Fruit fly (Drosophila melanogaster) whole organism, prepupa: ENCODE measurements around the gene CG13930.
A peak's percentile ranks its signal among the peaks of the same experiment; 100 is the strongest.

Experiments used
- Blimp-1 ChIP-seq: fragments of 200-800 bp; sonication (Bioruptor generic); optimal IDR thresholded peaks from 3 replicates; lab custom pipeline; 2017; ENCODE audit warnings: missing biosample characterization, missing genetic modification characterization, mild to moderate bottlenecking, moderate library complexity, missing genetic modification reagents
- CG10631 ChIP-seq: fragments of 200-800 bp; sonication (Bioruptor generic); optimal IDR thresholded peaks from 2 replicates; lab custom pipeline; 2016; ENCODE audit warnings: missing biosample characterization, missing genetic modification characterization
- CG10669 ChIP-seq: fragments of 200-800 bp; sonication (Bioruptor generic); optimal IDR thresholded peaks from 3 replicates; lab custom pipeline; 2018; ENCODE audit warnings: missing biosample characterization, mild to moderate bottlenecking, missing genetic modification characterization, moderate library complexity
- CG11294 ChIP-seq: fragments of 200-800 bp; sonication (Bioruptor generic); IDR thresholded peaks from 2 replicates; pipeline ENCODE4 v1.3.6; 2022; ENCODE audit warnings: missing biosample characterization, missing genetic modification characterization
- CG11762 ChIP-seq: fragments of 200-800 bp; sonication (Bioruptor generic); optimal IDR thresholded peaks from 3 replicates; lab custom pipeline; 2016; ENCODE audit warnings: missing biosample characterization, missing genetic modification characterization; ENCODE audit not compliant: insufficient read depth
- CG15336 ChIP-seq: fragments of 200-800 bp; sonication (Bioruptor generic); IDR thresholded peaks from 2 replicates; pipeline ENCODE4 v1.3.6; 2022; ENCODE audit warnings: missing biosample characterization, missing genetic modification characterization
- CG1621 ChIP-seq: fragments of 200-800 bp; sonication (Bioruptor generic); optimal IDR thresholded peaks from 3 replicates; lab custom pipeline; 2018; ENCODE audit warnings: missing biosample characterization, mild to moderate bottlenecking, missing genetic modification characterization
- CG16779 ChIP-seq: fragments of 200-800 bp; sonication (Bioruptor generic); optimal IDR thresholded peaks from 3 replicates; lab custom pipeline; 2017; ENCODE audit warnings: missing biosample characterization, mild to moderate bottlenecking, missing genetic modification characterization
- CG31627 ChIP-seq: fragments of 200-800 bp; sonication (Bioruptor generic); optimal IDR thresholded peaks from 3 replicates; lab custom pipeline; 2016; ENCODE audit warnings: missing biosample characterization, missing genetic modification characterization
- CG32006 ChIP-seq: fragments of 200-800 bp; sonication (Bioruptor generic); optimal IDR thresholded peaks from 3 replicates; lab custom pipeline; 2017; ENCODE audit warnings: missing biosample characterization, mild to moderate bottlenecking, missing genetic modification characterization
- CG34406 ChIP-seq: fragments of 200-800 bp; sonication (Bioruptor generic); optimal IDR thresholded peaks from 3 replicates; lab custom pipeline; 2016; ENCODE audit warnings: missing biosample characterization, missing genetic modification characterization
- CG3919 ChIP-seq: fragments of 200-800 bp; sonication (Bioruptor generic); optimal IDR thresholded peaks from 3 replicates; lab custom pipeline; 2016; ENCODE audit warnings: missing biosample characterization, missing genetic modification characterization
- CG4318 ChIP-seq: fragments of 200-800 bp; sonication (Bioruptor generic); optimal IDR thresholded peaks from 3 replicates; lab custom pipeline; 2017; ENCODE audit warnings: missing biosample characterization, mild to moderate bottlenecking, missing genetic modification characterization
- CG6163 ChIP-seq: fragments of 200-800 bp; sonication (Bioruptor generic); IDR thresholded peaks from 3 replicates; pipeline ENCODE4 v1.3.6; 2022; ENCODE audit warnings: missing biosample characterization, missing genetic modification characterization
- CG6808 ChIP-seq: fragments of 200-800 bp; sonication (Bioruptor generic); optimal IDR thresholded peaks from 3 replicates; lab custom pipeline; 2017; ENCODE audit warnings: missing biosample characterization, missing genetic modification characterization, mild to moderate bottlenecking, moderate library complexity, missing genetic modification reagents
- CG6854 ChIP-seq: fragments of 200-800 bp; sonication (Bioruptor generic); optimal IDR thresholded peaks from 2 replicates; lab custom pipeline; 2017; ENCODE audit warnings: missing biosample characterization, mild to moderate bottlenecking, missing genetic modification characterization
- CG7368 ChIP-seq: fragments of 200-800 bp; sonication (Bioruptor generic); optimal IDR thresholded peaks from 3 replicates; lab custom pipeline; 2016; ENCODE audit warnings: missing biosample characterization, missing genetic modification characterization
- CG8119 ChIP-seq: fragments of 200-800 bp; sonication (Bioruptor generic); IDR thresholded peaks from 3 replicates; pipeline ENCODE4 v1.3.6; 2022; ENCODE audit warnings: missing biosample characterization, missing genetic modification characterization
- CG8632 ChIP-seq: fragments of 200-800 bp; sonication (Bioruptor generic); optimal IDR thresholded peaks from 3 replicates; lab custom pipeline; 2016; ENCODE audit warnings: missing biosample characterization, missing genetic modification characterization
- CG9139 ChIP-seq: fragments of 200-800 bp; sonication (Bioruptor generic); optimal IDR thresholded peaks from 3 replicates; lab custom pipeline; 2017; ENCODE audit warnings: missing biosample characterization, mild to moderate bottlenecking, missing genetic modification characterization
- Eip75B ChIP-seq: fragments of 200-800 bp; sonication (Bioruptor generic); optimal IDR thresholded peaks from 3 replicates; lab custom pipeline; 2016; ENCODE audit warnings: missing biosample characterization, missing genetic modification characterization
- Eip78C ChIP-seq: fragments of 200-800 bp; sonication (Bioruptor generic); peaks from one replicate; lab custom pipeline; 2016; ENCODE audit warnings: missing biosample characterization, missing genetic modification characterization
- Ets96B ChIP-seq: fragments of 200-800 bp; optimal IDR thresholded peaks from 2 replicates; lab custom pipeline; 2019; ENCODE audit warnings: missing biosample characterization, mild to moderate bottlenecking, missing genetic modification characterization, moderate library complexity
- Gug ChIP-seq: fragments of 200-800 bp; sonication (Bioruptor generic); IDR thresholded peaks from 2 replicates; pipeline ENCODE4 v1.3.6; 2022; ENCODE audit warnings: missing biosample characterization, missing genetic modification characterization
- Hr38 ChIP-seq: sonication (Bioruptor generic); optimal IDR thresholded peaks from 2 replicates; lab custom pipeline; 2016; ENCODE audit warnings: missing biosample characterization, missing genetic modification characterization
- Hr39 ChIP-seq: fragments of 200-800 bp; sonication (Bioruptor generic); optimal IDR thresholded peaks from 2 replicates; lab custom pipeline; 2016; ENCODE audit warnings: missing biosample characterization, missing genetic modification characterization
- Hr4 ChIP-seq: fragments of 200-800 bp; sonication (Bioruptor generic); optimal IDR thresholded peaks from 3 replicates; lab custom pipeline; 2016; ENCODE audit warnings: missing biosample characterization, missing genetic modification characterization
- Smox ChIP-seq: fragments of 200-800 bp; sonication (Bioruptor generic); optimal IDR thresholded peaks from 3 replicates; lab custom pipeline; 2016; ENCODE audit warnings: missing biosample characterization, missing genetic modification characterization
- Sox102F ChIP-seq: fragments of 200-800 bp; sonication (Bioruptor generic); optimal IDR thresholded peaks from 2 replicates; lab custom pipeline; 2016; ENCODE audit warnings: missing biosample characterization, mild to moderate bottlenecking, missing genetic modification characterization
- Sox14 ChIP-seq: fragments of 200-800 bp; sonication (Bioruptor generic); optimal IDR thresholded peaks from 3 replicates; lab custom pipeline; 2016; ENCODE audit warnings: missing biosample characterization, missing genetic modification characterization
- Sox15 ChIP-seq: fragments of 200-800 bp; sonication (Bioruptor generic); optimal IDR thresholded peaks from 3 replicates; lab custom pipeline; 2016; ENCODE audit warnings: missing biosample characterization, missing genetic modification characterization
- dac ChIP-seq: fragments of 200-800 bp; sonication (Bioruptor generic); optimal IDR thresholded peaks from 2 replicates; lab custom pipeline; 2017; ENCODE audit warnings: missing biosample characterization, mild to moderate bottlenecking, missing genetic modification characterization
- eg ChIP-seq: fragments of 200-800 bp; sonication (Bioruptor generic); IDR thresholded peaks from 3 replicates; pipeline ENCODE4 v1.3.6; 2022; ENCODE audit warnings: missing biosample characterization, missing genetic modification characterization
- esn ChIP-seq: fragments of 200-800 bp; sonication (Bioruptor generic); optimal IDR thresholded peaks from 2 replicates; lab custom pipeline; 2016; ENCODE audit warnings: missing biosample characterization, mild to moderate bottlenecking, missing genetic modification characterization, moderate library complexity
- fd59A ChIP-seq: fragments of 200-800 bp; sonication (Bioruptor generic); optimal IDR thresholded peaks from 2 replicates; lab custom pipeline; 2017; ENCODE audit warnings: missing biosample characterization, mild to moderate bottlenecking, missing genetic modification characterization, missing genetic modification reagents
- fd85E ChIP-seq: fragments of 200-800 bp; sonication (Bioruptor generic); optimal IDR thresholded peaks from 3 replicates; lab custom pipeline; 2016; ENCODE audit warnings: missing biosample characterization, missing genetic modification characterization
- fkh ChIP-seq: fragments of 200-800 bp; sonication (Bioruptor generic); optimal IDR thresholded peaks from 3 replicates; lab custom pipeline; 2017; ENCODE audit warnings: missing biosample characterization, mild to moderate bottlenecking, missing genetic modification characterization, moderate library complexity
- lz ChIP-seq: fragments of 200-800 bp; sonication (Bioruptor generic); optimal IDR thresholded peaks from 3 replicates; lab custom pipeline; 2016; ENCODE audit warnings: missing biosample characterization, missing genetic modification characterization
- pdm3 ChIP-seq: fragments of 200-800 bp; sonication (Bioruptor generic); optimal IDR thresholded peaks from 3 replicates; lab custom pipeline; 2016; ENCODE audit warnings: missing biosample characterization, missing genetic modification characterization
- salr ChIP-seq, 2 experiments: fragments of 200-800 bp; sonication (Bioruptor generic); optimal IDR thresholded peaks; 3 replicates each; lab custom pipeline; 2016 to 2018; ENCODE audit warnings: missing biosample characterization in 2 of 2, missing genetic modification characterization in 2 of 2, mild to moderate bottlenecking in 1 of 2
- ss ChIP-seq, 2 experiments: fragments of 200-800 bp; sonication (Bioruptor generic); optimal IDR thresholded peaks; 2 replicates in 1 of 2; 3 replicates in 1 of 2; lab custom pipeline; 2017 to 2018; ENCODE audit warnings: mild to moderate bottlenecking in 2 of 2, missing biosample characterization in 2 of 2, missing genetic modification characterization in 2 of 2, moderate library complexity in 1 of 2
- svp ChIP-seq: fragments of 200-800 bp; sonication (Bioruptor generic); peaks from one replicate; lab custom pipeline; 2016; ENCODE audit warnings: missing biosample characterization, missing genetic modification characterization
- topi ChIP-seq: fragments of 200-800 bp; sonication (Bioruptor generic); optimal IDR thresholded peaks from 3 replicates; lab custom pipeline; 2016; ENCODE audit warnings: missing biosample characterization, missing genetic modification characterization
- vri ChIP-seq: fragments of 200-800 bp; sonication (Bioruptor generic); optimal IDR thresholded peaks from 3 replicates; lab custom pipeline; 2016; ENCODE audit warnings: missing biosample characterization, mild to moderate bottlenecking, missing genetic modification characterization

CG13930 gene

dm6 chr3L:1648690-1649355, 23.7 kb downstream of the CG13930 start, which contains the start of gene CG13920:
TSS of gene CG13920 (plus strand) at chr3L:1648944.
- TF ChIP-seq CG4318 (no peak), CG32006 (GFP tag; lab: Kevin White, UChicago) (no peak)
- TF ChIP-seq, all 60 proteins: peak for 0

dm6 chr3L:1647276-1647919, 25.1 kb downstream of the CG13930 start, which contains the start of the genes CG17249 and Bro:
TSS of gene CG17249 (minus strand) at chr3L:1647464.
TSS of gene Bro (plus strand) at chr3L:1647869.
- peak; percentile 53 for TF ChIP-seq CG31627 (GFP tag; lab: Kevin White, UChicago)
- no peak for TF ChIP-seq salr (GFP tag; optimal IDR thresholded peaks at IDR 0.05; lab: Kevin White, UChicago)
- TF ChIP-seq CG1621 (tag; lab: Kevin White, UChicago) = peak; percentile 78
- no peak for TF ChIP-seq Hr39 (GFP tag; lab: Kevin White, UChicago)
- peak; percentile 13 for TF ChIP-seq CG3919 (GFP tag; lab: Kevin White, UChicago)
- peak; percentile 34 for TF ChIP-seq Eip78C
- TF ChIP-seq Sox14 = peak; percentile 64
- no peak for TF ChIP-seq CG34406 (GFP tag; lab: Kevin White, UChicago)
- peak; percentile 29 for TF ChIP-seq esn
- TF ChIP-seq Ets96B (tag; lab: Kevin White, UChicago) = no peak
- TF ChIP-seq topi (GFP tag; lab: Kevin White, UChicago) = peak; percentile 11
- peak; percentile 27 for TF ChIP-seq lz (GFP tag; lab: Kevin White, UChicago)

- peak; percentile 93 for TF ChIP-seq CG6163 (GFP tag; lab: Robert Waterston, UW)
- TF ChIP-seq ss (GFP tag; optimal IDR thresholded peaks at IDR 0.05; lab: Kevin White, UChicago) = peak; percentile 94 to 97
- peak; percentile 98 for TF ChIP-seq Hr4 (GFP tag; lab: Kevin White, UChicago)
- TF ChIP-seq CG10669 (GFP tag; lab: Kevin White, UChicago) = peak; percentile 96
- TF ChIP-seq CG8632 (GFP tag; lab: Kevin White, UChicago) = peak; percentile 98
- TF ChIP-seq Eip78C = peak; percentile 100
- TF ChIP-seq CG8119 = peak; percentile 99
- TF ChIP-seq pdm3 (GFP tag; lab: Kevin White, UChicago) = peak; percentile 98
- peak; percentile 98 for TF ChIP-seq CG10631 (GFP tag; lab: Kevin White, UChicago)
- peak; percentile 95 for TF ChIP-seq CG9139 (GFP tag; lab: Kevin White, UChicago)
- TF ChIP-seq Sox15 (GFP tag; lab: Kevin White, UChicago) = peak; percentile 97
- peak; percentile 96 for TF ChIP-seq Eip75B
- peak; percentile 96 for TF ChIP-seq fd59A (GFP tag; lab: Kevin White, UChicago)
- TF ChIP-seq CG11294 = peak; percentile 97
- TF ChIP-seq Hr39 (GFP tag; lab: Kevin White, UChicago) = peak; percentile 97
- peak; percentile 82 for TF ChIP-seq CG6854 (GFP tag; lab: Kevin White, UChicago)
- peak; percentile 99 for TF ChIP-seq svp
- peak; percentile 91 for TF ChIP-seq CG16779 (tag; lab: Kevin White, UChicago)
- TF ChIP-seq topi (GFP tag; lab: Kevin White, UChicago) = peak; percentile 98
- TF ChIP-seq Sox14 = peak; percentile 98
- TF ChIP-seq CG15336 (GFP tag; lab: Robert Waterston, UW) = peak; percentile 99
- peak; percentile 83 for TF ChIP-seq Blimp-1 (GFP tag; lab: Kevin White, UChicago)
- TF ChIP-seq dac (GFP tag; lab: Kevin White, UChicago) = peak; percentile 91
- TF ChIP-seq CG11762 (GFP tag; lab: Kevin White, UChicago) = peak; percentile 94
- peak; percentile 94 for TF ChIP-seq fkh (GFP tag; lab: Kevin White, UChicago)
- no peak for TF ChIP-seq fd85E
- peak; percentile 97 for TF ChIP-seq Smox
- peak; percentile 91 for TF ChIP-seq CG7368
- peak; percentile 70 for TF ChIP-seq Hr38
- TF ChIP-seq Sox102F = peak; percentile 97
- TF ChIP-seq vri (GFP tag; lab: Kevin White, UChicago) = no peak
- TF ChIP-seq Gug (GFP tag; lab: Robert Waterston, UW) = peak; percentile 96
- TF ChIP-seq esn = peak; percentile 98
- peak; percentile 91 for TF ChIP-seq CG6808
- TF ChIP-seq eg = peak; percentile 98
Measured at dm6 chr3L:1644920-1645567, 27.5 kb downstream of the CG13930 start, which contains the start of the genes alphaCOP and CG13919. TSS of gene alphaCOP (minus strand) at chr3L:1645199. TSS of gene CG13919 (plus strand) at chr3L:1645467.
